Worm (Caenorhabditis elegans) whole organism, L4 larva: ENCODE data around the gene tpst-2.

Source experiments
- aha-1 ChIP-seq: fragments of 150-350 bp; peaks from one replicate; lab custom pipeline; 2014; ENCODE audit warnings: missing biosample characterization, missing genetic modification characterization
- lsy-2 ChIP-seq, 2 experiments: fragments of 150-350 bp in 1 of 2; sonication (generic microtip) in 1 of 2; optimal IDR thresholded peaks; 2 replicates each; lab custom pipeline; 2014 to 2017; ENCODE audit warnings: missing biosample characterization in 2 of 2, missing genetic modification characterization in 2 of 2
- mep-1 ChIP-seq: fragments of 150-350 bp; sonication (generic microtip); optimal IDR thresholded peaks from 3 replicates; lab custom pipeline; 2014; ENCODE audit warnings: missing biosample characterization, missing genetic modification characterization
- nhr-10 ChIP-seq: fragments of 150-350 bp; optimal IDR thresholded peaks from 2 replicates; lab custom pipeline; 2014; ENCODE audit warnings: missing biosample characterization, missing genetic modification characterization
- nhr-237 ChIP-seq: sonication (generic microtip); optimal IDR thresholded peaks from 2 replicates; lab custom pipeline; 2017; ENCODE audit warnings: missing biosample characterization, missing genetic modification characterization
- php-3 ChIP-seq: fragments of 200-800 bp; sonication (Bioruptor generic); IDR thresholded peaks from 2 replicates; pipeline ENCODE4 v1.3.6; 2022; ENCODE audit warnings: missing genetic modification reagents, missing genetic modification characterization, missing compliant biosample characterization
- pqm-1 ChIP-seq: sonication (generic microtip); optimal IDR thresholded peaks from 2 replicates; lab custom pipeline; 2017; ENCODE audit warnings: missing biosample characterization, missing genetic modification characterization
- snpc-4 ChIP-seq: fragments of 150-350 bp; optimal IDR thresholded peaks from 2 replicates; lab custom pipeline; 2014; ENCODE audit warnings: missing biosample characterization, missing genetic modification characterization
- vab-7 ChIP-seq: fragments of 200-800 bp; sonication (Bioruptor generic); IDR thresholded peaks from 2 replicates; pipeline ENCODE4 v1.3.6; 2022; ENCODE audit warnings: missing genetic modification reagents, missing genetic modification characterization, missing compliant biosample characterization
- zag-1 ChIP-seq: fragments of 150-350 bp; optimal IDR thresholded peaks from 2 replicates; lab custom pipeline; 2014; ENCODE audit warnings: missing biosample characterization, missing genetic modification characterization
- ztf-11 ChIP-seq: fragments of 150-350 bp; optimal IDR thresholded peaks from 2 replicates; lab custom pipeline; 2014; ENCODE audit warnings: missing biosample characterization, missing genetic modification characterization

- TF ChIP-seq snpc-4 (no peak), nhr-10 (tag; lab: Kevin White, UChicago) (no peak), mep-1 (no peak), lsy-2 (tag; optimal IDR thresholded peaks at IDR 0.05; lab: Kevin White, UChicago) (no peak), zag-1 (tag; lab: Kevin White, UChicago) (no peak), nhr-237 (tag; lab: Kevin White, UChicago) (no peak), pqm-1 (no peak), ztf-11 (tag; lab: Kevin White, UChicago) (no peak), vab-7 (GFP tag; lab: Robert Waterston, UW) (no peak), php-3 (GFP tag; lab: Robert Waterston, UW) (no peak), aha-1 (peak; percentile 65)
Measured at ce11 chrIII:811544-811943, 40.5 kb downstream of the tpst-2 start, which contains the start of gene daf-7.
